Worm (Caenorhabditis elegans) whole organism, L2 larva: ENCODE data around the gene ZK470.4.

Source experiments
- C34F6.9 ChIP-seq: fragments of 150-350 bp; optimal IDR thresholded peaks from 2 replicates; lab custom pipeline; 2014; ENCODE audit warnings: missing biosample characterization, missing genetic modification characterization
- F13H6.1 ChIP-seq: sonication (generic microtip); optimal IDR thresholded peaks from 2 replicates; lab custom pipeline; 2016; ENCODE audit warnings: missing genetic modification characterization, missing compliant biosample characterization
- R02D3.7 ChIP-seq: fragments of 150-350 bp; optimal IDR thresholded peaks from 2 replicates; lab custom pipeline; 2014; ENCODE audit warnings: missing biosample characterization, missing genetic modification characterization
- Y55F3AM.14 ChIP-seq: fragments of 200-800 bp; sonication (Bioruptor generic); optimal IDR thresholded peaks from 2 replicates; lab custom pipeline; 2018; ENCODE audit warnings: mild to moderate bottlenecking, missing genetic modification characterization, missing compliant biosample characterization
- ZK546.5 ChIP-seq: sonication (generic microtip); optimal IDR thresholded peaks from 2 replicates; lab custom pipeline; 2017; ENCODE audit warnings: missing biosample characterization, missing genetic modification characterization
- alr-1 ChIP-seq: fragments of 150-350 bp; optimal IDR thresholded peaks from 2 replicates; lab custom pipeline; 2014; ENCODE audit warnings: missing biosample characterization, missing genetic modification characterization
- aly-2 ChIP-seq: fragments of 150-350 bp; optimal IDR thresholded peaks from 2 replicates; lab custom pipeline; 2014; ENCODE audit warnings: missing biosample characterization, missing genetic modification characterization
- ama-1 ChIP-seq: fragments of 150-350 bp; optimal IDR thresholded peaks from 2 replicates; lab custom pipeline; 2018; ENCODE audit warnings: inconsistent platforms
- blmp-1 ChIP-seq: sonication (generic microtip); optimal IDR thresholded peaks from 2 replicates; lab custom pipeline; 2017; ENCODE audit warnings: missing genetic modification characterization, mild to moderate bottlenecking, missing compliant biosample characterization, antibody characterized with exemption, moderate library complexity; ENCODE audit not compliant: insufficient read depth
- ceh-16 ChIP-seq: fragments of 150-350 bp; optimal IDR thresholded peaks from 2 replicates; lab custom pipeline; 2014; ENCODE audit warnings: missing biosample characterization, missing genetic modification characterization
- ceh-82 ChIP-seq: fragments of 150-350 bp; optimal IDR thresholded peaks from 2 replicates; lab custom pipeline; 2014; ENCODE audit warnings: missing biosample characterization, missing genetic modification characterization
- crh-2 ChIP-seq: sonication (generic microtip); optimal IDR thresholded peaks from 2 replicates; lab custom pipeline; 2017; ENCODE audit warnings: missing biosample characterization, missing genetic modification characterization
- dmd-4 ChIP-seq: sonication (generic microtip); optimal IDR thresholded peaks from 2 replicates; lab custom pipeline; 2017; ENCODE audit warnings: missing biosample characterization, missing genetic modification characterization
- egl-27 ChIP-seq: sonication (generic microtip); optimal IDR thresholded peaks from 3 replicates; lab custom pipeline; 2017; ENCODE audit warnings: missing biosample characterization, missing genetic modification reagents, missing genetic modification characterization
- elt-1 ChIP-seq: fragments of 150-350 bp; optimal IDR thresholded peaks from 2 replicates; lab custom pipeline; 2014; ENCODE audit warnings: missing biosample characterization, missing genetic modification characterization
- fos-1 ChIP-seq: fragments of 150-350 bp; optimal IDR thresholded peaks from 2 replicates; lab custom pipeline; 2014; ENCODE audit warnings: missing biosample characterization, missing genetic modification characterization
- gmeb-1 ChIP-seq: fragments of 150-350 bp; optimal IDR thresholded peaks from 2 replicates; lab custom pipeline; 2014; ENCODE audit warnings: missing biosample characterization, missing genetic modification characterization
- lin-11 ChIP-seq: fragments of 150-350 bp; sonication (generic microtip); optimal IDR thresholded peaks from 2 replicates; lab custom pipeline; 2014; ENCODE audit warnings: missing biosample characterization, missing genetic modification characterization, inconsistent platforms, mixed read lengths
- lin-13 ChIP-seq: fragments of 150-350 bp; optimal IDR thresholded peaks from 2 replicates; lab custom pipeline; 2014; ENCODE audit warnings: missing biosample characterization, missing genetic modification reagents, missing genetic modification characterization
- lsy-2 ChIP-seq, 2 experiments: fragments of 150-350 bp in 1 of 2; sonication (generic microtip) in 1 of 2; optimal IDR thresholded peaks; 2 replicates each; lab custom pipeline; 2014 to 2017; ENCODE audit warnings: missing biosample characterization in 2 of 2, missing genetic modification characterization in 2 of 2
- mbf-1 ChIP-seq: sonication (generic microtip); optimal IDR thresholded peaks from 2 replicates; lab custom pipeline; 2017; ENCODE audit warnings: missing biosample characterization, missing genetic modification characterization
- nhr-10 ChIP-seq: sonication (generic microtip); optimal IDR thresholded peaks from 2 replicates; lab custom pipeline; 2017; ENCODE audit warnings: missing biosample characterization, missing genetic modification characterization
- nhr-11 ChIP-seq: fragments of 150-350 bp; optimal IDR thresholded peaks from 2 replicates; lab custom pipeline; 2014; ENCODE audit warnings: missing biosample characterization, missing genetic modification characterization
- nhr-129 ChIP-seq: fragments of 150-350 bp; optimal IDR thresholded peaks from 2 replicates; lab custom pipeline; 2014; ENCODE audit warnings: missing biosample characterization, missing genetic modification characterization
- nhr-21 ChIP-seq: fragments of 150-350 bp; optimal IDR thresholded peaks from 2 replicates; lab custom pipeline; 2014; ENCODE audit warnings: missing biosample characterization, missing genetic modification characterization
- nhr-23 ChIP-seq: fragments of 150-350 bp; optimal IDR thresholded peaks from 2 replicates; lab custom pipeline; 2014; ENCODE audit warnings: missing biosample characterization, missing genetic modification reagents, missing genetic modification characterization
- nhr-237 ChIP-seq: fragments of 150-350 bp; optimal IDR thresholded peaks from 2 replicates; lab custom pipeline; 2014; ENCODE audit warnings: missing biosample characterization, missing genetic modification characterization
- nhr-25 ChIP-seq: fragments of 150-350 bp; sonication (generic microtip); optimal IDR thresholded peaks from 3 replicates; lab custom pipeline; 2014; ENCODE audit warnings: missing biosample characterization, missing genetic modification characterization
- nhr-6 ChIP-seq: fragments of 150-350 bp; optimal IDR thresholded peaks from 2 replicates; lab custom pipeline; 2014; ENCODE audit warnings: missing biosample characterization, missing genetic modification characterization
- nhr-77 ChIP-seq: fragments of 150-350 bp; optimal IDR thresholded peaks from 2 replicates; lab custom pipeline; 2014; ENCODE audit warnings: missing biosample characterization, missing genetic modification characterization
- peb-1 ChIP-seq: fragments of 150-350 bp; optimal IDR thresholded peaks from 2 replicates; lab custom pipeline; 2014; ENCODE audit warnings: missing biosample characterization, missing genetic modification characterization
- sem-4 ChIP-seq: fragments of 150-350 bp; optimal IDR thresholded peaks from 2 replicates; lab custom pipeline; 2014; ENCODE audit warnings: missing biosample characterization, missing genetic modification reagents, missing genetic modification characterization
- skn-1 ChIP-seq: sonication (generic microtip); optimal IDR thresholded peaks from 2 replicates; lab custom pipeline; 2017; ENCODE audit warnings: missing biosample characterization, missing genetic modification characterization
- sma-3 ChIP-seq: sonication (generic microtip); optimal IDR thresholded peaks from 2 replicates; lab custom pipeline; 2016; ENCODE audit warnings: missing genetic modification reagents, missing genetic modification characterization, missing compliant biosample characterization
- sma-9 ChIP-seq, 2 experiments: fragments of 150-350 bp in 1 of 2; sonication (generic microtip) in 1 of 2; optimal IDR thresholded peaks; 2 replicates each; lab custom pipeline; 2014 to 2016; ENCODE audit warnings: missing genetic modification characterization in 2 of 2, mild to moderate bottlenecking in 1 of 2, missing biosample characterization in 1 of 2, missing compliant biosample characterization in 1 of 2, missing genetic modification reagents in 1 of 2, moderate library complexity in 1 of 2
- snpc-4 ChIP-seq: fragments of 150-350 bp; optimal IDR thresholded peaks from 2 replicates; lab custom pipeline; 2014; ENCODE audit warnings: missing biosample characterization, missing genetic modification characterization
- unc-39 ChIP-seq: fragments of 150-350 bp; optimal IDR thresholded peaks from 2 replicates; lab custom pipeline; 2014; ENCODE audit warnings: missing biosample characterization, missing genetic modification characterization
- unc-55 ChIP-seq: fragments of 150-350 bp; sonication (generic microtip); optimal IDR thresholded peaks from 3 replicates; lab custom pipeline; 2014; ENCODE audit warnings: missing biosample characterization, missing genetic modification reagents, missing genetic modification characterization
- unc-62 ChIP-seq: fragments of 150-350 bp; optimal IDR thresholded peaks from 2 replicates; lab custom pipeline; 2014; ENCODE audit warnings: missing biosample characterization, missing genetic modification reagents, missing genetic modification characterization
- zag-1 ChIP-seq: fragments of 150-350 bp; optimal IDR thresholded peaks from 2 replicates; lab custom pipeline; 2014; ENCODE audit warnings: missing biosample characterization, missing genetic modification characterization
- ztf-1 ChIP-seq: fragments of 200-800 bp; sonication (Bioruptor generic); conservative IDR thresholded peaks from 2 replicates; pipeline ENCODE4 v1.3.6; 2022; ENCODE audit warnings: missing genetic modification characterization, missing compliant biosample characterization
- ztf-11 ChIP-seq: sonication (generic microtip); optimal IDR thresholded peaks from 2 replicates; lab custom pipeline; 2017; ENCODE audit warnings: missing biosample characterization, missing genetic modification characterization
- ztf-4 ChIP-seq: fragments of 150-350 bp; optimal IDR thresholded peaks from 2 replicates; lab custom pipeline; 2014; ENCODE audit warnings: missing biosample characterization, missing genetic modification characterization

The ZK470.4 gene

DNA sequence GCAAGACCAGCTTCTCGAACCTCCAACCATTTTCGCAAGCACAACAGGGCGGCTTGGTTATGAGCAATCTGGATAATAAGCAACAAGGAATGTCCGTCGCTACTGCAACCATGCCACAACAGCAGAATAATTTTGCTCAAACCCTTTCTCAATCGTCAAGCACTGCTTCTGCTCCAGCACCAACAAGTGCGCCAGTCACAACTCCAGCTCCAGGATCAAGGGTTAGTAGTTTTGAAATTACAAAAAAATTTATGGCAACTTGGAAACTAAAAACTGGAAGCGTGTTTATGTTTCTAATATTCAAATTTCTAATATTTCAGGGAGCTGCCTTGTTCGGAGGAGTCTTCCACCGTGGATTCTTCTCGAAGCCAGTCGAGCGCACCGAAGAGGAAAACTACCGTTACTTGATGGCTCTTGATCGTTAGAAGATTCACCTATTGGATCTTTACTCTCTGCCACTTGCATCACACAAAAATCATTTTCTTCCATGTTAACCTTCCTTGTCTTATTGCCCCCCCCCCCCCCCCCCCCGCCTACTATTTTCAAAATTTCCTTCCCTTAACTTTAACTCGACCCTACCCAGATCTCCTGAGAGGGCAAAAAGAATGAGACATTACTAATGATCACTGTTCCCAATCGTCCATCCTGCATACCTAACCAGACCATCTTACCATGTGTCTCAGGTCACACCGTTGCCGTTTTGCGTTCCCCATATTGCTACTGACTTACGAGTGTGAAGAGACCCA lies 7.4 kb upstream of the ZK470.4 start:
- TF ChIP-seq nhr-129 (tag; lab: Kevin White, UChicago) (no peak), ztf-4 (tag; lab: Kevin White, UChicago) (peak; percentile 36), nhr-10 (no peak), sma-3 (GFP tag; lab: Kevin White, UChicago) (peak; percentile 11)

DNA sequence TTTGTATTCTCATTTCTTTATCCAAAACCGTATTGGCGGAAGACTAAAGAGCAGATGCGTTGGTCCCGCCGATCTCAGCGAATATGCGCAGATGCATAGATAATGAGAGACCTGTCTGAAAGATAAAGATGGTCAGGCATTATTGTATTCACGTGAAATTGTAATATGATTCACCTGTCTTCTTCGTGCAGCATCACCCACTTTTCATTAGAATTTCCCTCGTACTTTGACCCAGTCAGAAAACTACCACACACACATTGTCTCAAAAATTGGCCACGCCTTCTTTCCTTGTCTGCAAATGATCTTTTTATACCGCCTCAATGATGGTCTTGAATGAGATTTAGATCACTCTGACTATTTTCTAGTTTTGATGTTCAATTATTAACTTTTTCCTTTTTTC lies 6.5 kb upstream of the ZK470.4 start:
- TF ChIP-seq ztf-1 (GFP tag; lab: Robert Waterston, UW): no peak
- no peak for TF ChIP-seq egl-27 (tag; lab: Kevin White, UChicago)
- no peak for TF ChIP-seq nhr-10
- no peak for TF ChIP-seq Y55F3AM.14
- peak; percentile 91 for TF ChIP-seq ztf-4 (tag; lab: Kevin White, UChicago)
- no peak for TF ChIP-seq skn-1 (tag; lab: Kevin White, UChicago)
- TF ChIP-seq unc-39 (tag; lab: Kevin White, UChicago): no peak
- no peak for TF ChIP-seq nhr-21 (tag; lab: Kevin White, UChicago)
- no peak for TF ChIP-seq ceh-16 (tag; lab: Kevin White, UChicago)
- TF ChIP-seq C34F6.9 (tag; lab: Kevin White, UChicago): no peak
- TF ChIP-seq zag-1 (tag; lab: Kevin White, UChicago): no peak
- no peak for TF ChIP-seq F13H6.1
- no peak for TF ChIP-seq lsy-2 (tag; optimal IDR thresholded peaks at IDR 0.05; lab: Kevin White, UChicago)
- peak; percentile 12 for TF ChIP-seq nhr-25 (tag; lab: Kevin White, UChicago)
- no peak for TF ChIP-seq R02D3.7
- no peak for TF ChIP-seq nhr-77 (tag; lab: Kevin White, UChicago)
- TF ChIP-seq crh-2 (tag; lab: Kevin White, UChicago): no peak
- no peak for TF ChIP-seq elt-1
- no peak for TF ChIP-seq nhr-23
- peak; percentile 45 for TF ChIP-seq nhr-129 (tag; lab: Kevin White, UChicago)
- no peak for TF ChIP-seq aly-2 (tag; lab: Kevin White, UChicago)
- TF ChIP-seq gmeb-1 (tag; lab: Kevin White, UChicago): no peak

DNA sequence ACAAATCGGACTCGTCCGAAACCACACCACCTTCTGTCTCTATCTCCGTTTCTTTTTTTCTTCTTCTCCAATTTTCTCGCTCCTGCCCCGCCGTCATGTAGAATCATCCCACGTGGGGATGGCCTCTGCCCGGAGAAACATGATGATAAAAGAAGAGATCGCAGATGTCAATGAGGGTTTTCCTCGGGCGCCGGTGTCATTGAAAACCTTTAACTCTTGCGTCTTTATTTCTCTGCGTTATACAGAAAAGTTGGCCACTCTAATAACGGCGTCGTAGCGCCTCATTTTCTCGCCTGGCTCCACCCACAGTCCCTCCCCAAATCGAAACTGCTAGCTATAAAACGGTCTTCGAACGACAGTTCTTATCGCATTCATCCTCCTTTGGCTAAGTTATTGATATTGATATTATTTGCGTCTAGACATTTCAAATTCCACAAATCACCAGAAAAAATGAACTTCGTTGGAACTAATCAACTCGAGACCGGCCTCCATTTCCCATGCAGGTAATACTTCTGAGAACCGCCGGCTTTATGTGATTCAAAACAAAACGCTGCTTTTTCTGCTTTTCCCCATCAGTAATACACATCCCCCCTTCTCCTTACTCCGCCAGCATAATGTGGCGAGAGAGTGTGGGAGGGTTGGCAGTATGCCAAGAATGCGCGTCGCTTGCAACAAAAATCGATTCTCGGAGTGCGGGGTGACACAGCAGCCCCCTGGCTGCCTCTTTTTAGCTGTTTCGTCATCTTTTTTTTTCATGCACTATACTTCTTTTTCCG lies 5.7 kb upstream of the ZK470.4 start:
- TF ChIP-seq fos-1 (tag; lab: Kevin White, UChicago) (peak; percentile 75), nhr-11 (tag; lab: Kevin White, UChicago) (no peak), peb-1 (tag; lab: Kevin White, UChicago) (no peak), ztf-4 (tag; lab: Kevin White, UChicago) (peak; percentile 79), ama-1 (peak; percentile 87), ZK546.5 (tag; lab: Kevin White, UChicago) (no peak), unc-39 (tag; lab: Kevin White, UChicago) (peak; percentile 26), C34F6.9 (tag; lab: Kevin White, UChicago) (peak; percentile 70), nhr-77 (tag; lab: Kevin White, UChicago) (peak; percentile 2), lin-11 (tag; lab: Kevin White, UChicago) (peak; percentile 65), R02D3.7 (no peak), nhr-237 (tag; lab: Kevin White, UChicago) (no peak), unc-62 (GFP tag; lab: Kevin White, UChicago) (no peak), zag-1 (tag; lab: Kevin White, UChicago) (peak; percentile 30), dmd-4 (tag; lab: Kevin White, UChicago) (no peak), ceh-82 (tag; lab: Kevin White, UChicago) (peak; percentile 32), nhr-23 (no peak), F13H6.1 (peak; percentile 85), sma-3 (GFP tag; lab: Kevin White, UChicago) (peak; percentile 83), nhr-6 (no peak), aly-2 (tag; lab: Kevin White, UChicago) (no peak), gmeb-1 (tag; lab: Kevin White, UChicago) (no peak), mbf-1 (tag; lab: Kevin White, UChicago) (no peak), snpc-4 (tag; lab: Kevin White, UChicago) (no peak), alr-1 (tag; lab: Kevin White, UChicago) (no peak), sma-9 (GFP tag; optimal IDR thresholded peaks at IDR 0.05; lab: Kevin White, UChicago) (peak; percentile 97), sma-9 (tag; optimal IDR thresholded peaks at IDR 0.05; lab: Kevin White, UChicago) (peak; percentile 2), nhr-21 (tag; lab: Kevin White, UChicago) (peak; percentile 76), ztf-11 (tag; lab: Kevin White, UChicago) (no peak), elt-1 (no peak), Y55F3AM.14 (peak; percentile 30), ceh-16 (tag; lab: Kevin White, UChicago) (no peak), ztf-1 (GFP tag; lab: Robert Waterston, UW) (no peak), skn-1 (tag; lab: Kevin White, UChicago) (no peak), crh-2 (tag; lab: Kevin White, UChicago) (peak; percentile 80), nhr-10 (peak; percentile 3), unc-55 (GFP tag; lab: Kevin White, UChicago) (peak; percentile 86), lin-13 (GFP tag; lab: Kevin White, UChicago) (peak; percentile 46), sem-4 (tag; lab: Kevin White, UChicago) (peak; percentile 86), blmp-1 (no peak), lsy-2 (tag; optimal IDR thresholded peaks at IDR 0.05; lab: Kevin White, UChicago) (peak in 1 of 2 experiments; percentile 53), egl-27 (tag; lab: Kevin White, UChicago) (peak; percentile 74), nhr-25 (tag; lab: Kevin White, UChicago) (peak; percentile 87)
